Fruit fly (Drosophila melanogaster) whole organism, embryonic: ENCODE results near the gene CG33110.

Source experiments
- BEAF-32 ChIP-seq: fragments of 200-800 bp; sonication (Bioruptor generic); optimal IDR thresholded peaks from 3 replicates; lab custom pipeline; 2017; ENCODE audit warnings: missing biosample characterization, missing genetic modification characterization, mild to moderate bottlenecking, moderate library complexity, missing genetic modification reagents
- Bgb ChIP-seq: fragments of 200-800 bp; sonication (Bioruptor generic); IDR thresholded peaks from 2 replicates; pipeline ENCODE4 v1.3.6; 2022; ENCODE audit warnings: missing biosample characterization, missing genetic modification characterization; ENCODE audit not compliant: partially characterized antibody
- CG10321 ChIP-seq: fragments of 200-800 bp; sonication (Bioruptor generic); IDR thresholded peaks from 2 replicates; pipeline ENCODE4 v1.3.6; 2022; ENCODE audit warnings: missing biosample characterization, missing genetic modification characterization
- CG10959 ChIP-seq: fragments of 200-800 bp; sonication (Bioruptor generic); IDR thresholded peaks from 2 replicates; pipeline ENCODE4 v1.3.6; 2022; ENCODE audit warnings: missing biosample characterization, missing genetic modification characterization
- CG11696 ChIP-seq: fragments of 200-800 bp; sonication (Bioruptor generic); IDR thresholded peaks from 2 replicates; pipeline ENCODE4 v1.3.6; 2022; ENCODE audit warnings: missing biosample characterization, missing genetic modification characterization
- CG13287 ChIP-seq: fragments of 200-800 bp; sonication (Bioruptor generic); IDR thresholded peaks from 2 replicates; pipeline ENCODE4 v1.3.6; 2022; ENCODE audit warnings: missing biosample characterization, missing genetic modification characterization; ENCODE audit not compliant: partially characterized antibody
- CG14710 ChIP-seq: fragments of 200-800 bp; sonication (Bioruptor generic); optimal IDR thresholded peaks from 3 replicates; lab custom pipeline; 2019; ENCODE audit warnings: missing biosample characterization, mild to moderate bottlenecking, missing genetic modification characterization, moderate library complexity
- CG16813 ChIP-seq: fragments of 200-800 bp; sonication (Bioruptor generic); IDR thresholded peaks from 3 replicates; pipeline ENCODE4 v1.3.6; 2022; ENCODE audit warnings: missing biosample characterization, missing genetic modification characterization; ENCODE audit not compliant: partially characterized antibody
- CG30431 ChIP-seq: fragments of 200-800 bp; sonication (Bioruptor generic); optimal IDR thresholded peaks from 2 replicates; lab custom pipeline; 2017; ENCODE audit warnings: missing biosample characterization, missing genetic modification characterization
- CG31365 ChIP-seq: fragments of 200-800 bp; sonication (Bioruptor generic); optimal IDR thresholded peaks from 2 replicates; lab custom pipeline; 2018; ENCODE audit warnings: missing biosample characterization, mild to moderate bottlenecking, missing genetic modification characterization
- CG31388 ChIP-seq: fragments of 200-800 bp; sonication (Bioruptor generic); optimal IDR thresholded peaks from 2 replicates; lab custom pipeline; 2016; ENCODE audit warnings: missing biosample characterization, missing genetic modification characterization
- CG31441 ChIP-seq: fragments of 200-800 bp; sonication (Bioruptor generic); IDR thresholded peaks from 2 replicates; pipeline ENCODE4 v1.3.6; 2022; ENCODE audit warnings: missing biosample characterization, missing genetic modification characterization
- CG3847 ChIP-seq: fragments of 200-800 bp; sonication (Bioruptor generic); IDR thresholded peaks from 2 replicates; pipeline ENCODE4 v1.3.6; 2022; ENCODE audit warnings: missing biosample characterization, missing genetic modification characterization
- CG3995 ChIP-seq: fragments of 200-800 bp; sonication (Bioruptor generic); optimal IDR thresholded peaks from 3 replicates; lab custom pipeline; 2016; ENCODE audit warnings: missing biosample characterization, missing genetic modification characterization
- CG5245 ChIP-seq: fragments of 200-800 bp; sonication (Bioruptor generic); optimal IDR thresholded peaks from 3 replicates; lab custom pipeline; 2016; ENCODE audit warnings: missing biosample characterization, missing genetic modification characterization
- CG6813 ChIP-seq: fragments of 200-800 bp; sonication (Bioruptor generic); optimal IDR thresholded peaks from 2 replicates; lab custom pipeline; 2017; ENCODE audit warnings: missing biosample characterization, missing genetic modification characterization, mild to moderate bottlenecking, moderate library complexity, missing genetic modification reagents
- CG7928 ChIP-seq: fragments of 200-800 bp; sonication (Bioruptor generic); optimal IDR thresholded peaks from 2 replicates; lab custom pipeline; 2017; ENCODE audit warnings: missing biosample characterization, mild to moderate bottlenecking, missing genetic modification characterization
- CG8359 ChIP-seq: fragments of 200-800 bp; sonication (Bioruptor generic); optimal IDR thresholded peaks from 2 replicates; lab custom pipeline; 2017; ENCODE audit warnings: missing biosample characterization, mild to moderate bottlenecking, missing genetic modification characterization, borderline replicate concordance
- CG9609 ChIP-seq: fragments of 200-800 bp; sonication (Bioruptor generic); optimal IDR thresholded peaks from 3 replicates; lab custom pipeline; 2016; ENCODE audit warnings: missing biosample characterization, missing genetic modification characterization
- D ChIP-seq, 2 experiments: fragments of 200-800 bp in 1 of 2; fragments of >200 bp in 1 of 2; sonication (Bioruptor generic) in 1 of 2; optimal IDR thresholded peaks; 2 replicates in 1 of 2; 3 replicates in 1 of 2; lab custom pipeline; 2017; ENCODE audit warnings: mild to moderate bottlenecking in 1 of 2, missing biosample characterization in 1 of 2, missing genetic modification characterization in 1 of 2, missing genetic modification reagents in 1 of 2
- D19B ChIP-seq: fragments of 200-800 bp; sonication (Bioruptor generic); optimal IDR thresholded peaks from 2 replicates; lab custom pipeline; 2017; ENCODE audit warnings: missing biosample characterization, mild to moderate bottlenecking, missing genetic modification characterization
- Doc3 ChIP-seq: fragments of 200-800 bp; sonication (Bioruptor generic); IDR thresholded peaks from 3 replicates; pipeline ENCODE4 v1.3.6; 2022; ENCODE audit warnings: missing biosample characterization, missing genetic modification characterization; ENCODE audit not compliant: partially characterized antibody
- E2f2 ChIP-seq: fragments of 200-800 bp; sonication (Bioruptor generic); IDR thresholded peaks from 2 replicates; pipeline ENCODE4 v1.3.6; 2022; ENCODE audit warnings: missing biosample characterization, missing genetic modification characterization
- Fer1 ChIP-seq: fragments of 200-800 bp; sonication (Bioruptor generic); optimal IDR thresholded peaks from 2 replicates; lab custom pipeline; 2017; ENCODE audit warnings: missing biosample characterization, mild to moderate bottlenecking, missing genetic modification characterization
- HLH3B ChIP-seq: fragments of 200-800 bp; sonication (Bioruptor generic); IDR thresholded peaks from 2 replicates; pipeline ENCODE4 v1.3.6; 2022; ENCODE audit warnings: missing biosample characterization, missing genetic modification characterization
- Lim3 ChIP-seq: fragments of 200-800 bp; sonication (Bioruptor generic); IDR thresholded peaks from 2 replicates; pipeline ENCODE4 v1.3.6; 2022; ENCODE audit warnings: missing biosample characterization, missing genetic modification characterization
- MESR4 ChIP-seq: fragments of 200-800 bp; sonication (Bioruptor generic); optimal IDR thresholded peaks from 2 replicates; lab custom pipeline; 2018; ENCODE audit warnings: missing biosample characterization, mild to moderate bottlenecking, missing genetic modification characterization, moderate library complexity
- Mrtf ChIP-seq: fragments of 200-800 bp; sonication (Bioruptor generic); IDR thresholded peaks from 3 replicates; pipeline ENCODE4 v1.3.6; 2022; ENCODE audit warnings: missing biosample characterization, missing genetic modification characterization
- NC2α ChIP-seq: fragments of 200-800 bp; sonication (Bioruptor generic); optimal IDR thresholded peaks from 2 replicates; lab custom pipeline; 2016; ENCODE audit warnings: missing biosample characterization, missing genetic modification characterization
- Nf-YC ChIP-seq: fragments of 200-800 bp; optimal IDR thresholded peaks from 3 replicates; lab custom pipeline; 2019; ENCODE audit warnings: missing biosample characterization, mild to moderate bottlenecking, missing genetic modification characterization, moderate library complexity
- Tbp ChIP-seq: fragments of >200 bp; optimal IDR thresholded peaks from 2 replicates; lab custom pipeline; 2018; ENCODE audit warnings: missing biosample characterization, missing genetic modification characterization
- al ChIP-seq: fragments of 200-800 bp; sonication (Bioruptor generic); IDR thresholded peaks from 2 replicates; pipeline ENCODE4 v1.3.6; 2022; ENCODE audit warnings: missing biosample characterization, missing genetic modification characterization
- aop ChIP-seq: fragments of 200-800 bp; sonication (Bioruptor generic); IDR thresholded peaks from 2 replicates; pipeline ENCODE4 v1.3.6; 2022; ENCODE audit warnings: missing biosample characterization, missing genetic modification characterization
- ash1 ChIP-seq: fragments of 200-800 bp; sonication (Bioruptor generic); optimal IDR thresholded peaks from 2 replicates; lab custom pipeline; 2018; ENCODE audit warnings: missing biosample characterization, mild to moderate bottlenecking, missing genetic modification characterization
- br ChIP-seq: fragments of >200 bp; optimal IDR thresholded peaks from 2 replicates; lab custom pipeline; 2017
- chinmo ChIP-seq: fragments of 200-800 bp; sonication (Bioruptor generic); IDR thresholded peaks from 4 replicates; pipeline ENCODE4 v1.3.6; 2022; ENCODE audit warnings: missing biosample characterization, missing genetic modification characterization; ENCODE audit not compliant: partially characterized antibody
- dimm ChIP-seq: fragments of 200-800 bp; sonication (Bioruptor generic); IDR thresholded peaks from 2 replicates; pipeline ENCODE4 v1.3.6; 2022; ENCODE audit warnings: missing biosample characterization, missing genetic modification characterization
- disco-r ChIP-seq: fragments of 200-800 bp; sonication (Bioruptor generic); optimal IDR thresholded peaks from 2 replicates; lab custom pipeline; 2016; ENCODE audit warnings: missing biosample characterization, missing genetic modification characterization
- ewg ChIP-seq: fragments of 200-800 bp; sonication (Bioruptor generic); optimal IDR thresholded peaks from 3 replicates; lab custom pipeline; 2017; ENCODE audit warnings: mild to moderate bottlenecking, missing biosample characterization, missing genetic modification reagents, missing genetic modification characterization
- gcm ChIP-seq: fragments of 200-800 bp; sonication (Bioruptor generic); optimal IDR thresholded peaks from 2 replicates; lab custom pipeline; 2019; ENCODE audit warnings: missing biosample characterization, mild to moderate bottlenecking, missing genetic modification characterization, moderate library complexity
- gcm2 ChIP-seq: fragments of 200-800 bp; sonication (Bioruptor generic); optimal IDR thresholded peaks from 2 replicates; lab custom pipeline; 2016; ENCODE audit warnings: missing biosample characterization, missing genetic modification characterization
- hb ChIP-seq: fragments of 200-800 bp; sonication (Bioruptor generic); IDR thresholded peaks from 3 replicates; pipeline ENCODE4 v1.3.6; 2022; ENCODE audit warnings: missing biosample characterization, missing genetic modification characterization; ENCODE audit not compliant: partially characterized antibody
- her ChIP-seq: fragments of 200-800 bp; sonication (Bioruptor generic); optimal IDR thresholded peaks from 2 replicates; lab custom pipeline; 2016; ENCODE audit warnings: missing biosample characterization, missing genetic modification characterization
- ind ChIP-seq: fragments of 200-800 bp; sonication (Bioruptor generic); optimal IDR thresholded peaks from 3 replicates; lab custom pipeline; 2016; ENCODE audit warnings: missing biosample characterization, missing genetic modification characterization
- kni ChIP-seq: fragments of 200-800 bp; sonication (Bioruptor generic); optimal IDR thresholded peaks from 3 replicates; lab custom pipeline; 2017; ENCODE audit warnings: mild to moderate bottlenecking, missing biosample characterization, missing genetic modification reagents, missing genetic modification characterization
- luna ChIP-seq: fragments of 200-800 bp; sonication (Bioruptor generic); optimal IDR thresholded peaks from 2 replicates; lab custom pipeline; 2016; ENCODE audit warnings: missing biosample characterization, missing genetic modification characterization
- slp2 ChIP-seq: fragments of 200-800 bp; sonication (Bioruptor generic); optimal IDR thresholded peaks from 2 replicates; lab custom pipeline; 2016; ENCODE audit warnings: missing biosample characterization, missing genetic modification characterization
- sqz ChIP-seq: fragments of 200-800 bp; sonication (Bioruptor generic); optimal IDR thresholded peaks from 3 replicates; lab custom pipeline; 2018; ENCODE audit warnings: missing biosample characterization, mild to moderate bottlenecking, missing genetic modification characterization
- tx ChIP-seq: fragments of 200-800 bp; sonication (Bioruptor generic); optimal IDR thresholded peaks from 2 replicates; lab custom pipeline; 2016; ENCODE audit warnings: missing biosample characterization, missing genetic modification characterization
- usp ChIP-seq: fragments of >200 bp; optimal IDR thresholded peaks from 2 replicates; lab custom pipeline; 2017; ENCODE audit warnings: missing biosample characterization, missing genetic modification characterization
- zen2 ChIP-seq: fragments of 200-800 bp; sonication (Bioruptor generic); IDR thresholded peaks from 3 replicates; pipeline ENCODE4 v1.3.6; 2022; ENCODE audit warnings: missing biosample characterization, missing genetic modification characterization; ENCODE audit not compliant: partially characterized antibody

The CG33110 gene

DNA sequence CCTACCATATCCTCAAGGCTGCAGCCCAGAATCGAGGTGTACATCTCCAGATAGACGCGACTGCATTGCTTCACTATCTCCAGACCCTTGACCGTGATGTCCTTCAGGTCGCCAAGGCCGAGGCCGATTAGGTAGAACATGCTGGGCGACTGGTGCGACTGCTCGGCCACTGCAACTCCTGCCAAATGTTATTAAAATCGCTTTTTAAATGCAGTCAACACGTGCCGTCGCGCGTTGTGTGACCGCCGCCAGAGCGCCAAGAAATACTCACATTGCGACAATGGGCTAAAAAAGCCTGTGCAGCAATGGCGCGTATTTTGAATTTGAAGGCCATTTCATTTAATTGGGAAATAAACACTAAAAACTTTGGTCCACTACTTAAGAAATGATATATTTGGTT lies 13.0 kb downstream of the CG33110 start, which contains the start of gene Dph5 (continued):
- no peak for TF ChIP-seq CG16813 (GFP tag; lab: Robert Waterston, UW)
- no peak for TF ChIP-seq her (GFP tag; lab: Kevin White, UChicago)
- no peak for TF ChIP-seq HLH3B
- no peak for TF ChIP-seq CG31388 (GFP tag; lab: Kevin White, UChicago)
- TF ChIP-seq kni: no peak
- TF ChIP-seq CG3847: no peak
- TF ChIP-seq CG30431 (GFP tag; lab: Kevin White, UChicago): no peak
- TF ChIP-seq disco-r (GFP tag; lab: Kevin White, UChicago): no peak
- TF ChIP-seq CG7928 (GFP tag; lab: Kevin White, UChicago): no peak
- TF ChIP-seq gcm2 (GFP tag; lab: Kevin White, UChicago): no peak
- no peak for TF ChIP-seq CG10959 (GFP tag; lab: Robert Waterston, UW)
- no peak for TF ChIP-seq Tbp
- no peak for TF ChIP-seq CG6813 (GFP tag; lab: Kevin White, UChicago)
- peak; percentile 28; the same call in 1 of the 2 replicates for TF ChIP-seq CG13287
- TF ChIP-seq MESR4 (GFP tag; lab: Kevin White, UChicago): peak; percentile 70
- TF ChIP-seq sqz: no peak
- no peak for TF ChIP-seq gcm (GFP tag; lab: Kevin White, UChicago)
- no peak for TF ChIP-seq zen2 (GFP tag; lab: Robert Waterston, UW)
- TF ChIP-seq Lim3 (GFP tag; lab: Robert Waterston, UW): no peak
- TF ChIP-seq al (GFP tag; lab: Robert Waterston, UW): no peak
- no peak for TF ChIP-seq CG31441
- no peak for TF ChIP-seq ash1 (GFP tag; lab: Kevin White, UChicago)
- no peak for TF ChIP-seq ind (GFP tag; lab: Kevin White, UChicago)
- TF ChIP-seq CG31365 (tag; lab: Kevin White, UChicago): no peak
- TF ChIP-seq hb (GFP tag; lab: Robert Waterston, UW): no peak
- TF ChIP-seq CG14710: peak; percentile 0
- TF ChIP-seq usp (GFP tag; lab: Kevin White, UChicago): no peak
- 0 out of 2 replicates have a peak, but pooled peaks have one; percentile 9 for TF ChIP-seq Bgb (GFP tag; lab: Robert Waterston, UW)
- no peak for TF ChIP-seq Doc3 (GFP tag; lab: Robert Waterston, UW)
- TF ChIP-seq D (optimal IDR thresholded peaks at IDR 0.05; lab: Kevin White, UChicago): no peak
- no peak for TF ChIP-seq D (GFP tag; optimal IDR thresholded peaks at IDR 0.05; lab: Kevin White, UChicago)
- no peak for TF ChIP-seq CG9609 (GFP tag; lab: Kevin White, UChicago)
- TF ChIP-seq CG11696 (GFP tag; lab: Robert Waterston, UW): no peak
- no peak for TF ChIP-seq CG3995 (GFP tag; lab: Kevin White, UChicago)
- no peak for TF ChIP-seq CG8359 (GFP tag; lab: Kevin White, UChicago)
- no peak for TF ChIP-seq dimm (GFP tag; lab: Robert Waterston, UW)
- TF ChIP-seq Nf-YC (tag; lab: Kevin White, UChicago): no peak
- TF ChIP-seq NC2α (GFP tag; lab: Kevin White, UChicago): no peak
- no peak for TF ChIP-seq Mrtf (GFP tag; lab: Robert Waterston, UW)
- 0 out of 4 replicates have a peak, but pooled peaks have one; percentile 7 for TF ChIP-seq chinmo (GFP tag; lab: Robert Waterston, UW)
- no peak for TF ChIP-seq CG10321 (GFP tag; lab: Robert Waterston, UW)
- no peak for TF ChIP-seq slp2 (GFP tag; lab: Kevin White, UChicago)
- no peak for TF ChIP-seq tx (GFP tag; lab: Kevin White, UChicago)
- peak; percentile 12 for TF ChIP-seq BEAF-32 (GFP tag; lab: Kevin White, UChicago)
- TF ChIP-seq CG5245 (GFP tag; lab: Kevin White, UChicago): no peak
- no peak for TF ChIP-seq ewg (GFP tag; lab: Kevin White, UChicago)
- no peak for TF ChIP-seq luna (GFP tag; lab: Kevin White, UChicago)
- peak; percentile 92 for TF ChIP-seq E2f2 (GFP tag; lab: Robert Waterston, UW)
- no peak for TF ChIP-seq D19B (GFP tag; lab: Kevin White, UChicago)
- no peak for TF ChIP-seq br (lab: Kevin White, UChicago)
- no peak for TF ChIP-seq aop (GFP tag; lab: Robert Waterston, UW)
- TF ChIP-seq Fer1 (GFP tag; lab: Kevin White, UChicago): no peak
